Worm (Caenorhabditis elegans) whole organism, L3 larva: ENCODE data around the gene picd-1.

Experiments used
- R02D3.7 ChIP-seq: fragments of 150-350 bp; optimal IDR thresholded peaks from 2 replicates; lab custom pipeline; 2014; ENCODE audit warnings: missing biosample characterization, missing genetic modification characterization
- aly-2 ChIP-seq: fragments of 150-350 bp; optimal IDR thresholded peaks from 2 replicates; lab custom pipeline; 2014; ENCODE audit warnings: missing biosample characterization, missing genetic modification characterization
- ama-1 ChIP-seq: fragments of 150-350 bp; optimal IDR thresholded peaks from 2 replicates; lab custom pipeline; 2018
- ceh-28 ChIP-seq: fragments of 150-350 bp; optimal IDR thresholded peaks from 2 replicates; lab custom pipeline; 2014; ENCODE audit warnings: missing biosample characterization, missing genetic modification reagents, missing genetic modification characterization
- daf-12 ChIP-seq: fragments of 150-350 bp; optimal IDR thresholded peaks from 2 replicates; lab custom pipeline; 2014; ENCODE audit warnings: missing biosample characterization, missing genetic modification reagents, missing genetic modification characterization
- elt-1 ChIP-seq: fragments of 150-350 bp; optimal IDR thresholded peaks from 2 replicates; lab custom pipeline; 2014; ENCODE audit warnings: missing biosample characterization, missing genetic modification characterization
- elt-3 ChIP-seq, 3 experiments: fragments of 150-350 bp in 1 of 3; sonication (generic microtip) in 2 of 3; optimal IDR thresholded peaks; 2 replicates in 2 of 3; 4 replicates in 1 of 3; lab custom pipeline; 2014 to 2017; ENCODE audit warnings: missing biosample characterization in 3 of 3, missing genetic modification characterization in 3 of 3
- eor-1 ChIP-seq, 2 experiments: fragments of 150-350 bp; optimal IDR thresholded peaks; 2 replicates each; lab custom pipeline; 2014 to 2018; ENCODE audit warnings: missing biosample characterization in 2 of 2, missing genetic modification characterization in 2 of 2
- mdl-1 ChIP-seq: fragments of 150-350 bp; optimal IDR thresholded peaks from 2 replicates; lab custom pipeline; 2014; ENCODE audit warnings: missing biosample characterization, missing genetic modification characterization
- nhr-11 ChIP-seq: fragments of 150-350 bp; optimal IDR thresholded peaks from 2 replicates; lab custom pipeline; 2014; ENCODE audit warnings: missing biosample characterization, missing genetic modification characterization
- nhr-237 ChIP-seq: fragments of 150-350 bp; optimal IDR thresholded peaks from 2 replicates; lab custom pipeline; 2014; ENCODE audit warnings: missing biosample characterization, missing genetic modification characterization
- nhr-28 ChIP-seq: fragments of 150-350 bp; optimal IDR thresholded peaks from 2 replicates; lab custom pipeline; 2014; ENCODE audit warnings: missing biosample characterization, missing genetic modification characterization
- nhr-43 ChIP-seq: sonication (generic microtip); optimal IDR thresholded peaks from 2 replicates; lab custom pipeline; 2016; ENCODE audit warnings: mild to moderate bottlenecking, missing genetic modification characterization, missing compliant biosample characterization; ENCODE audit not compliant: poor library complexity, severe bottlenecking
- nhr-67 ChIP-seq: fragments of 150-350 bp; optimal IDR thresholded peaks from 2 replicates; lab custom pipeline; 2014; ENCODE audit warnings: missing biosample characterization, missing genetic modification characterization
- nhr-76 ChIP-seq: fragments of 150-350 bp; sonication (generic microtip); optimal IDR thresholded peaks from 5 replicates; lab custom pipeline; 2014; ENCODE audit warnings: missing biosample characterization, missing genetic modification characterization
- pqm-1 ChIP-seq: fragments of 150-350 bp; optimal IDR thresholded peaks from 2 replicates; lab custom pipeline; 2017; ENCODE audit warnings: missing biosample characterization, missing genetic modification characterization, inconsistent platforms

The picd-1 gene

ce11 chrV:166687-167086, 62.1 kb downstream of the picd-1 start, which contains the start of gene Y108G3AL.2:
Y108G3AL.2 (plus strand) TSS chrV:166987.
- TF ChIP-seq nhr-237 (tag; lab: Kevin White, UChicago) (no peak), nhr-28 (no peak), eor-1 (tag; optimal IDR thresholded peaks at IDR 0.05; lab: Kevin White, UChicago) (no peak), elt-1 (tag; lab: Kevin White, UChicago) (no peak), R02D3.7 (tag; lab: Kevin White, UChicago) (no peak), mdl-1 (tag; lab: Kevin White, UChicago) (no peak), ama-1 (lab: Kevin White, UChicago) (no peak), nhr-76 (tag; lab: Kevin White, UChicago) (no peak), elt-3 (tag; optimal IDR thresholded peaks at IDR 0.05; lab: Kevin White, UChicago) (no peak), nhr-67 (tag; lab: Kevin White, UChicago) (no peak), nhr-11 (tag; lab: Kevin White, UChicago) (no peak), aly-2 (tag; lab: Kevin White, UChicago) (no peak), pqm-1 (tag; lab: Kevin White, UChicago) (no peak), ceh-28 (tag; lab: Kevin White, UChicago) (no peak), daf-12 (tag; lab: Kevin White, UChicago) (no peak), nhr-43 (no peak)
- TF ChIP-seq, all 47 proteins: peak for 0
